Worm (Caenorhabditis elegans) whole organism, midembryonic: Measurements from ENCODE around the gene gpd-3.

Experiments used
- T22C8.4 ChIP-seq: fragments of 200-800 bp; sonication (Bioruptor generic); IDR thresholded peaks from 2 replicates; pipeline ENCODE4 v1.3.6; 2022; ENCODE audit warnings: missing genetic modification characterization, missing compliant biosample characterization
- cog-1 ChIP-seq: sonication (generic microtip); optimal IDR thresholded peaks from 2 replicates; lab custom pipeline; 2016; ENCODE audit warnings: missing genetic modification characterization, missing compliant biosample characterization
- flt-1 ChIP-seq: fragments of 200-800 bp; sonication (Bioruptor generic); IDR thresholded peaks from 2 replicates; pipeline ENCODE4 v1.3.6; 2022; ENCODE audit warnings: missing genetic modification characterization, missing compliant biosample characterization
- klf-2 ChIP-seq: fragments of 200-800 bp; sonication (Bioruptor generic); conservative IDR thresholded peaks from 2 replicates; pipeline ENCODE4 v1.3.6; 2022; ENCODE audit warnings: missing genetic modification reagents, missing genetic modification characterization, missing compliant biosample characterization
- med-1 ChIP-seq: sonication (generic microtip); optimal IDR thresholded peaks from 2 replicates; lab custom pipeline; 2017; ENCODE audit warnings: missing genetic modification characterization, mild to moderate bottlenecking, missing compliant biosample characterization, antibody characterized with exemption, missing genetic modification reagents; ENCODE audit not compliant: insufficient read depth
- ref-1 ChIP-seq: fragments of 200-800 bp; sonication (Bioruptor generic); conservative IDR thresholded peaks from 2 replicates; pipeline ENCODE4 v1.3.6; 2022; ENCODE audit warnings: missing genetic modification reagents, missing genetic modification characterization, missing compliant biosample characterization
- tab-1 ChIP-seq: fragments of 200-800 bp; sonication (Bioruptor generic); IDR thresholded peaks from 2 replicates; pipeline ENCODE4 v1.3.6; 2022; ENCODE audit warnings: missing genetic modification characterization, missing compliant biosample characterization
- ztf-23 ChIP-seq: fragments of 200-800 bp; sonication (Bioruptor generic); IDR thresholded peaks from 2 replicates; pipeline ENCODE4 v1.3.6; 2022; ENCODE audit warnings: missing genetic modification reagents, missing genetic modification characterization, missing compliant biosample characterization
- ztf-29 ChIP-seq: fragments of 200-800 bp; sonication (Bioruptor generic); IDR thresholded peaks from 2 replicates; pipeline ENCODE4 v1.3.6; 2022; ENCODE audit warnings: missing genetic modification reagents, missing genetic modification characterization, missing compliant biosample characterization

gpd-3 gene

ce11 chrX:3116033-3116876 lies 3.1 kb upstream of the gpd-3 start, which contains the start of gene mai-1:
mai-1 (minus strand) TSS chrX:3116589.
- TF ChIP-seq med-1 (GFP tag; lab: Kevin White, UChicago) = no peak
- no peak for TF ChIP-seq cog-1 (tag; lab: Kevin White, UChicago)
- TF ChIP-seq ztf-29 (GFP tag; lab: Robert Waterston, UW) = no peak
- no peak for TF ChIP-seq T22C8.4 (GFP tag; lab: Robert Waterston, UW)
- TF ChIP-seq ref-1 (GFP tag; lab: Robert Waterston, UW) = no peak
- TF ChIP-seq tab-1 (GFP tag; lab: Robert Waterston, UW) = no peak
- no peak for TF ChIP-seq klf-2
- TF ChIP-seq flt-1 (GFP tag; lab: Robert Waterston, UW) = no peak
- TF ChIP-seq ztf-23 (GFP tag; lab: Robert Waterston, UW) = no peak

ce11 chrX:3115134-3116032 lies 2.2 kb upstream of the gpd-3 start:
- TF ChIP-seq med-1 (GFP tag; lab: Kevin White, UChicago) = no peak
- TF ChIP-seq T22C8.4 (GFP tag; lab: Robert Waterston, UW) = no peak
- no peak for TF ChIP-seq ref-1 (GFP tag; lab: Robert Waterston, UW)
- no peak for TF ChIP-seq ztf-29 (GFP tag; lab: Robert Waterston, UW)
- TF ChIP-seq klf-2 = no peak
- TF ChIP-seq cog-1 (tag; lab: Kevin White, UChicago) = no peak
- no peak for TF ChIP-seq tab-1 (GFP tag; lab: Robert Waterston, UW)
- no peak for TF ChIP-seq ztf-23 (GFP tag; lab: Robert Waterston, UW)
- TF ChIP-seq flt-1 (GFP tag; lab: Robert Waterston, UW) = no peak

ce11 chrX:3114306-3115133 lies 1.4 kb upstream of the gpd-3 start, which contains the start of gene gpd-2:
gpd-2 (minus strand) TSS chrX:3114689.
- TF ChIP-seq ztf-29 (GFP tag; lab: Robert Waterston, UW) (no peak), med-1 (GFP tag; lab: Kevin White, UChicago) (no peak), ztf-23 (GFP tag; lab: Robert Waterston, UW) (no peak), tab-1 (GFP tag; lab: Robert Waterston, UW) (no peak), klf-2 (no peak), flt-1 (GFP tag; lab: Robert Waterston, UW) (no peak), T22C8.4 (GFP tag; lab: Robert Waterston, UW) (no peak), ref-1 (GFP tag; lab: Robert Waterston, UW) (no peak), cog-1 (tag; lab: Kevin White, UChicago) (no peak)

- TF ChIP-seq ref-1 (GFP tag; lab: Robert Waterston, UW) (no peak), T22C8.4 (GFP tag; lab: Robert Waterston, UW) (no peak), cog-1 (tag; lab: Kevin White, UChicago) (no peak), med-1 (GFP tag; lab: Kevin White, UChicago) (no peak), ztf-23 (GFP tag; lab: Robert Waterston, UW) (no peak), tab-1 (GFP tag; lab: Robert Waterston, UW) (no peak), ztf-29 (GFP tag; lab: Robert Waterston, UW) (no peak), flt-1 (GFP tag; lab: Robert Waterston, UW) (no peak), klf-2 (no peak)
These were observed 1.5 kb downstream of the gpd-3 start for ce11 chrX:3111687-3112086.

- TF ChIP-seq ztf-29 (GFP tag; lab: Robert Waterston, UW) (no peak), flt-1 (GFP tag; lab: Robert Waterston, UW) (no peak), klf-2 (no peak), cog-1 (tag; lab: Kevin White, UChicago) (no peak), ztf-23 (GFP tag; lab: Robert Waterston, UW) (no peak), ref-1 (GFP tag; lab: Robert Waterston, UW) (no peak), tab-1 (GFP tag; lab: Robert Waterston, UW) (no peak), T22C8.4 (GFP tag; lab: Robert Waterston, UW) (no peak), med-1 (GFP tag; lab: Kevin White, UChicago) (no peak)
These were observed 2.1 kb downstream of the gpd-3 start for ce11 chrX:3111066-3111465.

- no peak for TF ChIP-seq ztf-29 (GFP tag; lab: Robert Waterston, UW)
- no peak for TF ChIP-seq T22C8.4 (GFP tag; lab: Robert Waterston, UW)
- no peak for TF ChIP-seq med-1 (GFP tag; lab: Kevin White, UChicago)
- no peak for TF ChIP-seq ref-1 (GFP tag; lab: Robert Waterston, UW)
- TF ChIP-seq flt-1 (GFP tag; lab: Robert Waterston, UW) = no peak
These were observed 2.6 kb downstream of the gpd-3 start, which contains the start of gene gpcp-1 for ce11 chrX:3110576-3110975. gpcp-1 (minus strand) TSS chrX:3110628.

- TF ChIP-seq tab-1 (GFP tag; lab: Robert Waterston, UW) (no peak), T22C8.4 (GFP tag; lab: Robert Waterston, UW) (no peak), cog-1 (tag; lab: Kevin White, UChicago) (no peak), med-1 (GFP tag; lab: Kevin White, UChicago) (no peak), ref-1 (GFP tag; lab: Robert Waterston, UW) (no peak), flt-1 (GFP tag; lab: Robert Waterston, UW) (no peak), klf-2 (no peak)
These were observed 4.5 kb downstream of the gpd-3 start for ce11 chrX:3108603-3109002.
